Fruit fly (Drosophila melanogaster) S2 (cell line): ENCODE data around the gene CG18178.

ENCODE experiments used
- CG8478 ChIP-seq: fragments of >200 bp; optimal IDR thresholded peaks from 2 replicates; lab custom pipeline; 2018
- CTCF ChIP-seq, 2 experiments: fragments of >200 bp; optimal IDR thresholded peaks; 2 replicates each; lab custom pipeline; 2018

DNA sequence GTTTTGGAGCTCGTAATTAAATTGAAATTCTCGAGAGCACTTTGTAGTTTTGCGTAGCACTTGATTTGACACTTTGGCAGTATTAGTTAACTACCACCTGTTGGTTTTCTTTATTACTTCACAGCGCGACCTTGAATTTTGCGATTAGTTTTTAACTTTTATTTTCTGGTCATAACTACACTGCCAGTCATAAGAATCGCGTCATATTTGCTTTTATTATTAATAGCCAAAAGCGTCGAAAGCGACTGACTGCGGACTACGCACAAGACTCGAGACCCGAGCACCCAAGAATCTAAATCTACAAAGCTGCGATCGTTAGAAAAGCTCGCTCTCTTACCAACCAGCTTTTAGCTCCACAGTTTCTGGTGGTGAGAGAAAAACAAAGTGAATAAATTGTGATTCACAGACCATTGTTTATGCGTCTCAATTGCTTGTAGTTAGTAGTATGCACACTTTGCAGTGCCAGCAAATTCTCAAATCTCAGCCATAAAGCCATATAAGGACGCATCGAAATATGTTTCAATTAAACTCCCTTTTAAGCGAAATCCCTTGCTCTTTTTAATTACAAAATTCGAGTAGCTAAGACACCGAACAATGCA lies 41.3 kb upstream of the CG18178 start, which contains the start of gene CG42268:
- TF ChIP-seq CG8478 (lab: Kevin White, UChicago) (no peak), CTCF (optimal IDR thresholded peaks at IDR 0.05; lab: Kevin White, UChicago) (no peak)
